Fruit fly (Drosophila melanogaster) whole organism, wandering third instar larva: ENCODE measurements around the gene Dpy-30L1.

ENCODE experiments used
- CrebA ChIP-seq: fragments of 200-800 bp; sonication (Bioruptor generic); optimal IDR thresholded peaks from 2 replicates; lab custom pipeline; 2016; ENCODE audit warnings: missing biosample characterization, mild to moderate bottlenecking, missing genetic modification characterization, borderline replicate concordance
- HLH106 ChIP-seq: fragments of 200-800 bp; optimal IDR thresholded peaks from 3 replicates; lab custom pipeline; 2019; ENCODE audit warnings: missing biosample characterization, mild to moderate bottlenecking, missing genetic modification characterization, moderate library complexity
- Hnf4 ChIP-seq: fragments of 200-800 bp; sonication (Bioruptor generic); optimal IDR thresholded peaks from 2 replicates; lab custom pipeline; 2016; ENCODE audit warnings: missing biosample characterization, mild to moderate bottlenecking, missing genetic modification characterization
- Jra ChIP-seq: sonication (Bioruptor generic); optimal IDR thresholded peaks from 2 replicates; lab custom pipeline; 2016; ENCODE audit warnings: missing biosample characterization, missing genetic modification characterization
- brk ChIP-seq: fragments of 200-800 bp; sonication (Bioruptor generic); optimal IDR thresholded peaks from 2 replicates; lab custom pipeline; 2016; ENCODE audit warnings: missing biosample characterization, mild to moderate bottlenecking, missing genetic modification characterization
- dsf ChIP-seq: sonication (Bioruptor generic); optimal IDR thresholded peaks from 2 replicates; lab custom pipeline; 2016; ENCODE audit warnings: missing biosample characterization, missing genetic modification characterization, borderline replicate concordance
- ey ChIP-seq: fragments of 200-800 bp; sonication (Bioruptor generic); optimal IDR thresholded peaks from 2 replicates; lab custom pipeline; 2016; ENCODE audit warnings: missing biosample characterization, missing genetic modification characterization
- foxo ChIP-seq, 2 experiments: fragments of 200-800 bp; sonication (Bioruptor generic); optimal IDR thresholded peaks; 2 replicates in 1 of 2; 3 replicates in 1 of 2; lab custom pipeline; 2016 to 2017; ENCODE audit warnings: missing biosample characterization in 2 of 2, missing genetic modification characterization in 2 of 2
- psq ChIP-seq: fragments of 200-800 bp; sonication (Bioruptor generic); optimal IDR thresholded peaks from 3 replicates; lab custom pipeline; 2017; ENCODE audit warnings: missing biosample characterization, mild to moderate bottlenecking, missing genetic modification characterization, moderate library complexity
- sv ChIP-seq: fragments of 200-800 bp; sonication (Bioruptor generic); optimal IDR thresholded peaks from 3 replicates; lab custom pipeline; 2016; ENCODE audit warnings: missing biosample characterization, missing genetic modification characterization

- TF ChIP-seq HLH106 (peak; percentile 82), CrebA (GFP tag; lab: Kevin White, UChicago) (no peak), Hnf4 (peak; percentile 76), dsf (GFP tag; lab: Kevin White, UChicago) (no peak), psq (GFP tag; lab: Kevin White, UChicago) (peak; percentile 55), foxo (GFP tag; optimal IDR thresholded peaks at IDR 0.05; lab: Kevin White, UChicago) (peak; percentile 9 to 81), Jra (GFP tag; lab: Kevin White, UChicago) (peak; percentile 39), ey (peak; percentile 85), sv (GFP tag; lab: Kevin White, UChicago) (peak; percentile 52), brk (GFP tag; lab: Kevin White, UChicago) (peak; percentile 47)
These were observed 29.2 kb upstream of the Dpy-30L1 start, which contains the start of gene CG6415 for dm6 chr2L:10703281-10703680.
